Worm (Caenorhabditis elegans) whole organism, young adult: ENCODE results near the gene F47B7.5.

Experiments
- F37B4.10 ChIP-seq: fragments of 200-800 bp; sonication (Bioruptor generic); IDR thresholded peaks from 2 replicates; pipeline ENCODE4 v1.3.6; 2022; ENCODE audit warnings: missing genetic modification characterization, missing compliant biosample characterization
- F49E8.2 ChIP-seq: sonication (generic microtip); optimal IDR thresholded peaks from 3 replicates; lab custom pipeline; 2017; ENCODE audit warnings: missing genetic modification characterization, mild to moderate bottlenecking, missing compliant biosample characterization, antibody characterized with exemption, moderate library complexity; ENCODE audit not compliant: insufficient read depth
- ama-1 ChIP-seq, 3 experiments: fragments of 150-350 bp in 1 of 3; sonication (generic microtip) in 2 of 3; optimal IDR thresholded peaks; 2 replicates each; lab custom pipeline; 2014 to 2018; ENCODE audit warnings: missing biosample characterization in 2 of 3, missing genetic modification characterization in 2 of 3, missing genetic modification reagents in 2 of 3
- hlh-12 ChIP-seq: sonication (generic microtip); optimal IDR thresholded peaks from 2 replicates; lab custom pipeline; 2016; ENCODE audit warnings: missing genetic modification characterization, missing compliant biosample characterization
- lin-35 ChIP-seq, 3 experiments: fragments of 150-350 bp in 2 of 3; sonication (generic microtip) in 1 of 3; optimal IDR thresholded peaks; 2 replicates each; lab custom pipeline; 2014 to 2018; ENCODE audit warnings: missing biosample characterization in 3 of 3, missing genetic modification characterization in 3 of 3, missing genetic modification reagents in 3 of 3
- lsy-27 ChIP-seq: sonication (generic microtip); optimal IDR thresholded peaks from 2 replicates; lab custom pipeline; 2017; ENCODE audit warnings: missing genetic modification characterization, mild to moderate bottlenecking, missing compliant biosample characterization, antibody characterized with exemption, missing genotype, borderline replicate concordance; ENCODE audit not compliant: insufficient read depth
- madf-3 ChIP-seq: fragments of 200-800 bp; sonication (Bioruptor generic); IDR thresholded peaks from 2 replicates; pipeline ENCODE4 v1.3.6; 2022; ENCODE audit warnings: missing genetic modification reagents, missing genetic modification characterization, missing compliant biosample characterization
- madf-8 ChIP-seq: fragments of 200-800 bp; sonication (Bioruptor generic); conservative IDR thresholded peaks from 2 replicates; pipeline ENCODE4 v1.3.6; 2022; ENCODE audit warnings: missing genetic modification reagents, missing genetic modification characterization, missing compliant biosample characterization
- repo-1 ChIP-seq: sonication (generic microtip); optimal IDR thresholded peaks from 2 replicates; lab custom pipeline; 2017; ENCODE audit warnings: mild to moderate bottlenecking, missing genetic modification characterization, missing compliant biosample characterization
- snpc-4 ChIP-seq, 5 experiments: fragments of 150-350 bp in 1 of 5; sonication (generic microtip) in 4 of 5; optimal IDR thresholded peaks; 2 replicates each; lab custom pipeline; 2014 to 2018; ENCODE audit warnings: missing genetic modification characterization in 5 of 5, missing biosample characterization in 3 of 5, antibody characterized with exemption in 2 of 5, mild to moderate bottlenecking in 2 of 5, missing compliant biosample characterization in 2 of 5, missing genotype in 2 of 5, moderate library complexity in 2 of 5, missing genetic modification reagents in 1 of 5
- unc-62 ChIP-seq: fragments of 150-350 bp; optimal IDR thresholded peaks from 2 replicates; lab custom pipeline; 2014; ENCODE audit warnings: missing biosample characterization, missing genetic modification reagents, missing genetic modification characterization

- TF ChIP-seq madf-3 (GFP tag; lab: Robert Waterston, UW) (no peak), repo-1 (no peak), hlh-12 (tag; lab: Kevin White, UChicago) (no peak), lsy-27 (tag; lab: Kevin White, UChicago) (no peak), lin-35 (GFP tag; optimal IDR thresholded peaks at IDR 0.05; lab: Kevin White, UChicago) (no peak), F37B4.10 (GFP tag; lab: Robert Waterston, UW) (no peak), ama-1 (optimal IDR thresholded peaks at IDR 0.05; lab: Kevin White, UChicago) (no peak), ama-1 (GFP tag; optimal IDR thresholded peaks at IDR 0.05; lab: Kevin White, UChicago) (no peak), F49E8.2 (tag; lab: Kevin White, UChicago) (no peak), unc-62 (GFP tag; lab: Kevin White, UChicago) (no peak), madf-8 (no peak), snpc-4 (GFP tag; optimal IDR thresholded peaks at IDR 0.05; lab: Kevin White, UChicago) (no peak), snpc-4 (tag; optimal IDR thresholded peaks at IDR 0.05; lab: Kevin White, UChicago) (no peak)
Observed at ce11 chrX:3742223-3742622, 26.4 kb downstream of the F47B7.5 start, which contains the start of gene fkh-2.
